Worm (Caenorhabditis elegans) whole organism, late embryonic: ENCODE results near the gene flp-14.

Source experiments
- ahr-1 ChIP-seq: sonication (generic microtip); optimal IDR thresholded peaks from 2 replicates; lab custom pipeline; 2016; ENCODE audit warnings: missing genetic modification characterization, missing compliant biosample characterization
- ceh-22 ChIP-seq: sonication (generic microtip); optimal IDR thresholded peaks from 2 replicates; lab custom pipeline; 2017; ENCODE audit warnings: missing biosample characterization, missing genetic modification characterization
- dmd-4 ChIP-seq: sonication (generic microtip); optimal IDR thresholded peaks from 2 replicates; lab custom pipeline; 2016; ENCODE audit warnings: borderline replicate concordance, missing genetic modification characterization, missing compliant biosample characterization
- nhr-11 ChIP-seq: fragments of 150-350 bp; optimal IDR thresholded peaks from 2 replicates; lab custom pipeline; 2014; ENCODE audit warnings: missing biosample characterization, missing genetic modification characterization
- pha-4 ChIP-seq: fragments of 150-350 bp; optimal IDR thresholded peaks from 2 replicates; lab custom pipeline; 2018; ENCODE audit warnings: missing biosample characterization, missing genetic modification reagents, missing genetic modification characterization

DNA sequence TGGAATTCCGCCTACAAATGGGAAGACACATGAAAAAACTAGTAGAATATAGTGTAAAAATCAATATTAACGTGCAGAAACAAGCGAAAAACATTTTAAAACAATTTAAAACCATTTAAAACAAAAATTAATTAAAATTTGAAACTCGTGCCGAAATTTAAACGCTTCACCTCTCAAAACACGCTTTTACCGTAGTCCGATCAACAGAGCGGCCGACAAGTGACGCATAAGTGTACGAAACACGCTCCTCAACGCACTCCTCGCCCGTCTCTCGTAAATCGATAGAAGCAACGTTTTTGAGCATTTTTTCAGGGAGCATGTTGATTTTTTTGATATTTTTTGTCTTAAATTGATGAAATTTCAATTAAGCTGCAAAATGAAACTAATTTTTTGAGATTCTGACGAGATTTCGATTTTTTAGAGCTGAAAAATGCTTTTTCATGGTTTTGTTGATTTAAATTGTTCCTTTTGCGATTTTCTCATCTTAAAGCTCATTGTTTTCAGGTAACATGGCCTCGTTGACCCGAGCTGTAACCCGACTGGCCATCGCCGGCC is 5.2 kb upstream of the flp-14 start, which contains the start of gene cox-5A:
- TF ChIP-seq nhr-11 (no peak), ahr-1 (tag; lab: Kevin White, UChicago) (peak; percentile 31), pha-4 (tag; lab: Kevin White, UChicago) (no peak), dmd-4 (tag; lab: Kevin White, UChicago) (no peak), ceh-22 (peak; percentile 38)
